Worm (Caenorhabditis elegans) whole organism, midembryonic: ENCODE measurements around the gene mcm-6.
A peak's percentile ranks its signal among the peaks of the same experiment; 100 is the strongest.

Source experiments
- T22C8.4 ChIP-seq: fragments of 200-800 bp; sonication (Bioruptor generic); IDR thresholded peaks from 2 replicates; pipeline ENCODE4 v1.3.6; 2022; ENCODE audit warnings: missing genetic modification characterization, missing compliant biosample characterization
- cog-1 ChIP-seq: sonication (generic microtip); optimal IDR thresholded peaks from 2 replicates; lab custom pipeline; 2016; ENCODE audit warnings: missing genetic modification characterization, missing compliant biosample characterization
- flt-1 ChIP-seq: fragments of 200-800 bp; sonication (Bioruptor generic); IDR thresholded peaks from 2 replicates; pipeline ENCODE4 v1.3.6; 2022; ENCODE audit warnings: missing genetic modification characterization, missing compliant biosample characterization
- klf-2 ChIP-seq: fragments of 200-800 bp; sonication (Bioruptor generic); conservative IDR thresholded peaks from 2 replicates; pipeline ENCODE4 v1.3.6; 2022; ENCODE audit warnings: missing genetic modification reagents, missing genetic modification characterization, missing compliant biosample characterization
- med-1 ChIP-seq: sonication (generic microtip); optimal IDR thresholded peaks from 2 replicates; lab custom pipeline; 2017; ENCODE audit warnings: missing genetic modification characterization, mild to moderate bottlenecking, missing compliant biosample characterization, antibody characterized with exemption, missing genetic modification reagents; ENCODE audit not compliant: insufficient read depth
- ref-1 ChIP-seq: fragments of 200-800 bp; sonication (Bioruptor generic); conservative IDR thresholded peaks from 2 replicates; pipeline ENCODE4 v1.3.6; 2022; ENCODE audit warnings: missing genetic modification reagents, missing genetic modification characterization, missing compliant biosample characterization
- tab-1 ChIP-seq: fragments of 200-800 bp; sonication (Bioruptor generic); IDR thresholded peaks from 2 replicates; pipeline ENCODE4 v1.3.6; 2022; ENCODE audit warnings: missing genetic modification characterization, missing compliant biosample characterization
- ztf-23 ChIP-seq: fragments of 200-800 bp; sonication (Bioruptor generic); IDR thresholded peaks from 2 replicates; pipeline ENCODE4 v1.3.6; 2022; ENCODE audit warnings: missing genetic modification reagents, missing genetic modification characterization, missing compliant biosample characterization
- ztf-29 ChIP-seq: fragments of 200-800 bp; sonication (Bioruptor generic); IDR thresholded peaks from 2 replicates; pipeline ENCODE4 v1.3.6; 2022; ENCODE audit warnings: missing genetic modification reagents, missing genetic modification characterization, missing compliant biosample characterization

The mcm-6 gene

DNA sequence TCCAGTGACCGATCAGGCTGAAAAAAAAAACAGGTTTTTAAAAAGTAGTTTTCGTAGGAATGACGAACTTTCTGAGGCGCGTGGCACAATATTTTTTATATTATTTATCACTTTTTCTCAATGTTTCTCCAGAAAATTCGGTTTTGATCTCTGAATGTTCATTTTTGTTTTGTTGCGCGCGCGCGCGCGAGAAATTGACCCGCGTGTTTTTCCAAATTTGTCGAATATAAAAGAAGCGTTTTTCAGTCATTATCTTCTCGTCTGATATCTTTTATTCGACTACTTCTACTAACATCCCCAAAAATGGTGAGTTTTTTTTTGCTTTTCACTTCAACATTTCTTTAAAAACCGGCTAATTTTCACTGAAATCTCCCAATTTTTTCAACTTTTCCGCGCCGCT, 35.3 kb upstream of the mcm-6 start, which contains the start of gene rmd-1:
Gene rmd-1, plus strand, starts transcription at position 247 of the 400 bp plus-strand sequence.
- TF ChIP-seq flt-1: no peak
- TF ChIP-seq klf-2 (GFP tag; lab: Robert Waterston, UW): no peak
- TF ChIP-seq tab-1 (GFP tag; lab: Robert Waterston, UW): no peak
- no peak for TF ChIP-seq med-1 (GFP tag; lab: Kevin White, UChicago)
- no peak for TF ChIP-seq T22C8.4
- no peak for TF ChIP-seq ref-1
- no peak for TF ChIP-seq ztf-29 (GFP tag; lab: Robert Waterston, UW)
- no peak for TF ChIP-seq ztf-23 (GFP tag; lab: Robert Waterston, UW)
- no peak for TF ChIP-seq cog-1 (tag; lab: Kevin White, UChicago)

- TF ChIP-seq cog-1 (tag; lab: Kevin White, UChicago) (no peak), ztf-23 (GFP tag; lab: Robert Waterston, UW) (no peak), flt-1 (no peak), ref-1 (no peak), klf-2 (GFP tag; lab: Robert Waterston, UW) (no peak), med-1 (GFP tag; lab: Kevin White, UChicago) (no peak), tab-1 (GFP tag; lab: Robert Waterston, UW) (no peak), T22C8.4 (no peak), ztf-29 (GFP tag; lab: Robert Waterston, UW) (no peak)
These were observed 34.0 kb upstream of the mcm-6 start for ce11 chrIII:9760184-9760583.

ce11 chrIII:9762093-9762748, 31.9 kb upstream of the mcm-6 start, which contains the start of gene gcc-2:
gcc-2 (minus strand) TSS chrIII:9762143.
- TF ChIP-seq med-1 (GFP tag; lab: Kevin White, UChicago): no peak
- no peak for TF ChIP-seq tab-1 (GFP tag; lab: Robert Waterston, UW)
- no peak for TF ChIP-seq ztf-29 (GFP tag; lab: Robert Waterston, UW)
- no peak for TF ChIP-seq cog-1 (tag; lab: Kevin White, UChicago)
- no peak for TF ChIP-seq ztf-23 (GFP tag; lab: Robert Waterston, UW)
- no peak for TF ChIP-seq klf-2 (GFP tag; lab: Robert Waterston, UW)
- no peak for TF ChIP-seq flt-1
- no peak for TF ChIP-seq ref-1
- no peak for TF ChIP-seq T22C8.4

ce11 chrIII:9764718-9765117, 29.4 kb upstream of the mcm-6 start:
- TF ChIP-seq tab-1 (GFP tag; lab: Robert Waterston, UW) (0 out of 2 replicates have a peak, but pooled peaks have one; percentile 59), ztf-29 (GFP tag; lab: Robert Waterston, UW) (no peak)

ce11 chrIII:9765465-9765900, 28.7 kb upstream of the mcm-6 start:
- TF ChIP-seq med-1 (GFP tag; lab: Kevin White, UChicago): no peak
- peak; percentile 97 for TF ChIP-seq cog-1 (tag; lab: Kevin White, UChicago)
- TF ChIP-seq flt-1: peak; percentile 96
- TF ChIP-seq ztf-29 (GFP tag; lab: Robert Waterston, UW): peak; percentile 64
- peak; percentile 83 for TF ChIP-seq ztf-23 (GFP tag; lab: Robert Waterston, UW)
- TF ChIP-seq tab-1 (GFP tag; lab: Robert Waterston, UW): peak; percentile 77
- peak; percentile 56; the same call in 1 of the 2 replicates for TF ChIP-seq klf-2 (GFP tag; lab: Robert Waterston, UW)
- TF ChIP-seq T22C8.4: peak; percentile 28
- peak; percentile 60; the same call in 1 of the 2 replicates for TF ChIP-seq ref-1

DNA sequence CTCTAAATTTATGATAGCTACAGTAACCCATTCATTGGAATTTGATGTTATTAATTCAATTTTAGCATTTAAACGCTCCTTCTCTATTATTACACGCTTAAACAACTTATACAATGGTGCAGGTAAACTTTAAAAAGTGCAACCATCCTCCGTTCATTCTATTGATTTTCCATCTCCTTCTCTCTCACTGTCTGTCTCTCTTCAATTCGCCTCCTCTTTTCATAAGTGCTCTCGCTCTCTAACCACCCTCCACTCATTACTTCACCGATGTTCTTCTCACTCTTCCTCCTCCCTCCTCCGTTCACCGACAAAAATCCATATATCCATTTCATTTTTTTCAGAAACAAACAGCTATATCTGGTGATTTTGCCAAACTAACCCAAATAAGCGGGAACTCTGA, 28.0 kb upstream of the mcm-6 start, which contains the start of gene cbp-1:
Gene cbp-1, plus strand, starts transcription at position 335 of the 400 bp plus-strand sequence.
- TF ChIP-seq T22C8.4 (peak; percentile 88), ztf-29 (GFP tag; lab: Robert Waterston, UW) (no peak), tab-1 (GFP tag; lab: Robert Waterston, UW) (no peak), ztf-23 (GFP tag; lab: Robert Waterston, UW) (peak; percentile 16; the same call in 1 of the 2 replicates)

DNA sequence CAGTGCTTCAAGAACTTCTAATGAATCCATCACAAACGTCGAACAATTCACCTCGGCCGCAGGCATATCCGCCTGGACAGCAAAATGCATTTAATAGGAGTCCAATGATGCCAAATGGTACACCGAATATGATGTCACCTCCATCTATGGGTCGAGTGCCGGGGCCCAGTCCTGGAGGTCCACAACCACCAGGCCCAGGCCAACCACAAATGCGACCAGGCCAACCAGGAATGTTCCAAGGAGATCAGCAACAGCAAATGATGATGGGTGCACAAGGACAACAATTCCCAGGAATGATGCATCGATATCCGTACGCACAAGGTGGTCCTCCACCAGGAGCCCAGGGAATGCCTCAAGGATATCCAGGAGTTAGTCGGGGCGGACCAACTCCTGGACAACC, 27.1 kb upstream of the mcm-6 start:
- no peak for TF ChIP-seq ref-1
- 0 out of 2 replicates have a peak, but pooled peaks have one; percentile 59 for TF ChIP-seq flt-1

- TF ChIP-seq flt-1 (0 out of 2 replicates have a peak, but pooled peaks have one; percentile 50), cog-1 (tag; lab: Kevin White, UChicago) (no peak)
These were observed 26.1 kb upstream of the mcm-6 start for ce11 chrIII:9768023-9768422.

ce11 chrIII:9770590-9770989, 23.6 kb upstream of the mcm-6 start:
- TF ChIP-seq tab-1 (GFP tag; lab: Robert Waterston, UW): no peak
- no peak for TF ChIP-seq flt-1
- TF ChIP-seq klf-2 (GFP tag; lab: Robert Waterston, UW): no peak
- no peak for TF ChIP-seq cog-1 (tag; lab: Kevin White, UChicago)
- TF ChIP-seq ztf-29 (GFP tag; lab: Robert Waterston, UW): no peak
- no peak for TF ChIP-seq T22C8.4
- no peak for TF ChIP-seq ztf-23 (GFP tag; lab: Robert Waterston, UW)

DNA sequence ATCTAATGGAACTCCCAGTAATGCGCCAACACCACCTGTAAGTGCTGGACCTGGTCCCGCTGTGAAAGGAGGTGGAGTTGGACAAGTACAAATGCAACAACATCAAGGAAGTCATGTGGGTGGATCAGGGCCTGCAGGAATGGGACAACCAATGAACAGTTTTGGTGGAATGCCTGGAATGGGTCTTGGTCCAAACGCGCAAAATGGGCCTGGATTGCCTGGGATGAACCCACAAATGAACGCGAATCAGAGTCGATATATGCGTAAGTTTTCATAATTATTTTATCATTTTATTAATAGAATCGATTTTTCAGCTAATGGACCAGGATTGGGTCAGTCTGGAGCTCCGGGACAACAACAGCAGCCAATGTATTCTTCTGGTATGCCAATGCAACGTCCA, 21.8 kb upstream of the mcm-6 start:
- TF ChIP-seq cog-1 (tag; lab: Kevin White, UChicago) (no peak), med-1 (GFP tag; lab: Kevin White, UChicago) (no peak), klf-2 (GFP tag; lab: Robert Waterston, UW) (no peak), ztf-29 (GFP tag; lab: Robert Waterston, UW) (no peak), ztf-23 (GFP tag; lab: Robert Waterston, UW) (no peak), flt-1 (no peak), tab-1 (GFP tag; lab: Robert Waterston, UW) (no peak), ref-1 (no peak), T22C8.4 (no peak)
